Worm (Caenorhabditis elegans) whole organism, L1 larva: ENCODE measurements around the gene enri-1.

Experiments
- fkh-10 ChIP-seq: sonication (generic microtip); optimal IDR thresholded peaks from 2 replicates; lab custom pipeline; 2017; ENCODE audit warnings: missing biosample characterization, missing genetic modification reagents, missing genetic modification characterization
- lsy-2 ChIP-seq, 2 experiments: fragments of 150-350 bp; optimal IDR thresholded peaks; 2 replicates each; lab custom pipeline; 2014; ENCODE audit warnings: missing biosample characterization in 2 of 2, missing genetic modification characterization in 2 of 2
- nhr-28 ChIP-seq: fragments of 150-350 bp; optimal IDR thresholded peaks from 2 replicates; lab custom pipeline; 2014; ENCODE audit warnings: missing biosample characterization, missing genetic modification characterization
- nhr-77 ChIP-seq: fragments of 150-350 bp; optimal IDR thresholded peaks from 2 replicates; lab custom pipeline; 2014; ENCODE audit warnings: missing biosample characterization, missing genetic modification characterization
- tbx-2 ChIP-seq: sonication (generic microtip); optimal IDR thresholded peaks from 2 replicates; lab custom pipeline; 2016; ENCODE audit warnings: missing genetic modification characterization, missing compliant biosample characterization
- tlp-1 ChIP-seq: fragments of 150-350 bp; optimal IDR thresholded peaks from 2 replicates; lab custom pipeline; 2014; ENCODE audit warnings: missing biosample characterization, missing genetic modification characterization
- xbp-1 ChIP-seq: sonication (generic microtip); optimal IDR thresholded peaks from 2 replicates; lab custom pipeline; 2016; ENCODE audit warnings: missing genetic modification characterization, missing compliant biosample characterization
- zip-4 ChIP-seq: fragments of 200-800 bp; sonication (Bioruptor generic); optimal IDR thresholded peaks from 2 replicates; lab custom pipeline; 2018; ENCODE audit warnings: mild to moderate bottlenecking, missing genetic modification characterization, moderate library complexity, missing compliant biosample characterization
- ztf-11 ChIP-seq, 2 experiments: sonication (generic microtip); optimal IDR thresholded peaks; 2 replicates each; lab custom pipeline; 2016 to 2017; ENCODE audit warnings: missing genetic modification characterization in 2 of 2, missing biosample characterization in 1 of 2, missing compliant biosample characterization in 1 of 2

ce11 chrII:2300861-2301260 lies 40.6 kb downstream of the enri-1 start, which contains the start of gene B0281.5:
- no peak for TF ChIP-seq tbx-2 (tag; lab: Kevin White, UChicago)
- no peak for TF ChIP-seq ztf-11 (tag; optimal IDR thresholded peaks at IDR 0.05; lab: Kevin White, UChicago)
- no peak for TF ChIP-seq xbp-1 (tag; lab: Kevin White, UChicago)
- TF ChIP-seq nhr-28 (tag; lab: Kevin White, UChicago) = no peak
- no peak for TF ChIP-seq lsy-2 (tag; optimal IDR thresholded peaks at IDR 0.05; lab: Kevin White, UChicago)
- no peak for TF ChIP-seq zip-4 (GFP tag; lab: Kevin White, UChicago)
- TF ChIP-seq tlp-1 (tag; lab: Kevin White, UChicago) = no peak
- TF ChIP-seq nhr-77 (tag; lab: Kevin White, UChicago) = no peak
- no peak for TF ChIP-seq fkh-10 (GFP tag; lab: Kevin White, UChicago)
